Worm (Caenorhabditis elegans) whole organism, young adult: ENCODE data around the gene F49H12.4.

Source experiments
- B0336.3 ChIP-seq: fragments of 200-800 bp; sonication (Bioruptor generic); IDR thresholded peaks from 2 replicates; pipeline ENCODE4 v1.3.6; 2022; ENCODE audit warnings: missing genetic modification characterization, missing compliant biosample characterization
- ekl-4 ChIP-seq: fragments of 200-800 bp; sonication (Bioruptor generic); IDR thresholded peaks from 2 replicates; pipeline ENCODE4 v1.3.6; 2022; ENCODE audit warnings: missing genetic modification reagents, missing genetic modification characterization, missing compliant biosample characterization
- gei-17 ChIP-seq: fragments of 200-800 bp; sonication (Bioruptor generic); optimal IDR thresholded peaks from 2 replicates; lab custom pipeline; 2018; ENCODE audit warnings: mild to moderate bottlenecking, missing genetic modification characterization, missing compliant biosample characterization
- hmg-20 ChIP-seq: fragments of 200-800 bp; sonication (Bioruptor generic); IDR thresholded peaks from 2 replicates; pipeline ENCODE4 v1.3.6; 2022; ENCODE audit warnings: missing genetic modification reagents, missing genetic modification characterization, missing compliant biosample characterization
- madf-10 ChIP-seq: sonication (generic microtip); optimal IDR thresholded peaks from 2 replicates; lab custom pipeline; 2016; ENCODE audit warnings: mild to moderate bottlenecking, missing genetic modification characterization, missing compliant biosample characterization
- nfya-1 ChIP-seq: sonication (generic microtip); optimal IDR thresholded peaks from 2 replicates; lab custom pipeline; 2017; ENCODE audit warnings: antibody characterized with exemption, missing compliant biosample characterization, missing genetic modification characterization, borderline replicate concordance; ENCODE audit not compliant: insufficient read depth
- snpc-3.4 ChIP-seq: sonication (generic microtip); optimal IDR thresholded peaks from 2 replicates; lab custom pipeline; 2017; ENCODE audit warnings: missing genetic modification characterization, mild to moderate bottlenecking, missing compliant biosample characterization, antibody characterized with exemption, moderate library complexity, missing genotype, missing genetic modification reagents
- snpc-4 ChIP-seq, 5 experiments: fragments of 150-350 bp in 1 of 5; sonication (generic microtip) in 4 of 5; optimal IDR thresholded peaks; 2 replicates each; lab custom pipeline; 2014 to 2018; ENCODE audit warnings: missing genetic modification characterization in 5 of 5, missing biosample characterization in 3 of 5, antibody characterized with exemption in 2 of 5, mild to moderate bottlenecking in 2 of 5, missing compliant biosample characterization in 2 of 5, missing genotype in 2 of 5, moderate library complexity in 2 of 5, missing genetic modification reagents in 1 of 5
- tlf-1 ChIP-seq: fragments of 200-800 bp; sonication (Bioruptor generic); optimal IDR thresholded peaks from 2 replicates; lab custom pipeline; 2018; ENCODE audit warnings: mild to moderate bottlenecking, missing genetic modification characterization, missing compliant biosample characterization
- unc-130 ChIP-seq: sonication (generic microtip); optimal IDR thresholded peaks from 2 replicates; lab custom pipeline; 2016; ENCODE audit warnings: missing genetic modification reagents, missing genetic modification characterization, missing compliant biosample characterization
- unc-62 ChIP-seq: fragments of 150-350 bp; optimal IDR thresholded peaks from 2 replicates; lab custom pipeline; 2014; ENCODE audit warnings: missing biosample characterization, missing genetic modification reagents, missing genetic modification characterization

DNA sequence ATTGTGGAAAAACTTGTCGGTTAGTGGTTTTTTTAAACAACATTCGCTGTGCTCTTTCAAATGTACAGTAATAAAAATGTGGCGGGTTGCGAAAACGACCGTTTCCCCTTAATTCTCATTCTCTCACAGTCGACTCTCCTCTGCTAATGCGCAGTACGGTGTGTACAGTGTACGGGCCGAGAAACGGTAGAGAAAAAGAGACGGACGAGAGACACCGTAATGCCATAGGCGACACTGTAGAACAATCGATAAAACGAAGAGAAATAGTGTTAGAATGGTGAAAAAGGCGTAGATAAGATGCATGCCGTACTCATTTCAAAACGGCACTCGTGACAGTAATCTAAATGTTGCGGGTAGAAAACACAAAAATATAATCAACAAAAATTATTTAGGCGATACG lies 10.9 kb downstream of the F49H12.4 start:
- no peak for TF ChIP-seq snpc-3.4 (tag; lab: Kevin White, UChicago)
- no peak for TF ChIP-seq nfya-1 (tag; lab: Kevin White, UChicago)
- TF ChIP-seq madf-10 (tag; lab: Kevin White, UChicago) = no peak
- TF ChIP-seq hmg-20 (GFP tag; lab: Robert Waterston, UW) = no peak
- TF ChIP-seq B0336.3 = peak; percentile 24; the same call in 1 of the 2 replicates
- TF ChIP-seq unc-62 (GFP tag; lab: Kevin White, UChicago) = peak; percentile 3
- TF ChIP-seq tlf-1 (GFP tag; lab: Kevin White, UChicago) = no peak
- no peak for TF ChIP-seq snpc-4 (GFP tag; optimal IDR thresholded peaks at IDR 0.05; lab: Kevin White, UChicago)
- TF ChIP-seq snpc-4 (tag; optimal IDR thresholded peaks at IDR 0.05; lab: Kevin White, UChicago) = no peak
- TF ChIP-seq gei-17 = no peak
- no peak for TF ChIP-seq ekl-4 (GFP tag; lab: Robert Waterston, UW)
- TF ChIP-seq unc-130 (GFP tag; lab: Kevin White, UChicago) = no peak
